Worm (Caenorhabditis elegans) whole organism, midembryonic: ENCODE measurements around the gene K04C2.2.

Experiments used
- T22C8.4 ChIP-seq: fragments of 200-800 bp; sonication (Bioruptor generic); IDR thresholded peaks from 2 replicates; pipeline ENCODE4 v1.3.6; 2022; ENCODE audit warnings: missing genetic modification characterization, missing compliant biosample characterization
- flt-1 ChIP-seq: fragments of 200-800 bp; sonication (Bioruptor generic); IDR thresholded peaks from 2 replicates; pipeline ENCODE4 v1.3.6; 2022; ENCODE audit warnings: missing genetic modification characterization, missing compliant biosample characterization
- med-1 ChIP-seq: sonication (generic microtip); optimal IDR thresholded peaks from 2 replicates; lab custom pipeline; 2017; ENCODE audit warnings: missing genetic modification characterization, mild to moderate bottlenecking, missing compliant biosample characterization, antibody characterized with exemption, missing genetic modification reagents; ENCODE audit not compliant: insufficient read depth
- ref-1 ChIP-seq: fragments of 200-800 bp; sonication (Bioruptor generic); conservative IDR thresholded peaks from 2 replicates; pipeline ENCODE4 v1.3.6; 2022; ENCODE audit warnings: missing genetic modification reagents, missing genetic modification characterization, missing compliant biosample characterization
- ztf-29 ChIP-seq: fragments of 200-800 bp; sonication (Bioruptor generic); IDR thresholded peaks from 2 replicates; pipeline ENCODE4 v1.3.6; 2022; ENCODE audit warnings: missing genetic modification reagents, missing genetic modification characterization, missing compliant biosample characterization

DNA sequence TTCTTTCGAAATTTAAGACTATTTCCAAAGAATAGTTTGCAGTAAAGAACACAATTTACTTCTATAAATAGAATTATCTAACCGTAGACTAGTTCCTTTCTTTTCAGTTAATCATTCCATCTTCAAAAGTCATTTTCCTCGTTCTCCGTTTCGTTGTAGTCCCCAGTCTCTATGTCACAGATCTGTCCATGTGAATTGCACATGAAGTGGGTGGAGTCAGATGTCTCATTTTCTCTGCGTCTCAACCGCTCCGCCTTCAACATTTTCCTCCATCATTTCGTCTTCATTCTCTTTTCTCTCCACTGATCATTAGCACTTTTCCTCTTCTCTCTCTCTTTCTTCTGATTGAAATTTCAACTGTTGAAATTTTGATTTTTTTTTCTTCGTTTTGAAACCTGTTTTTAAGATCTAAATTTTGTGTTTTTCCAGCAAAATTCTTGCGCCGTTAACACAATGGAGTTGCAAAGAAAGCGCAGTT is 8.1 kb downstream of the K04C2.2 start, which contains the start of gene T07E3.4:
- TF ChIP-seq flt-1 = no peak
- no peak for TF ChIP-seq T22C8.4
- no peak for TF ChIP-seq ztf-29
- TF ChIP-seq ref-1 (GFP tag; lab: Robert Waterston, UW) = no peak
- no peak for TF ChIP-seq med-1 (GFP tag; lab: Kevin White, UChicago)
